Worm (Caenorhabditis elegans) whole organism, late embryonic: Measurements from ENCODE around the gene C37C3.18.

Experiments
- F13H6.1 ChIP-seq: sonication (generic microtip); optimal IDR thresholded peaks from 2 replicates; lab custom pipeline; 2016; ENCODE audit warnings: missing genetic modification characterization, missing compliant biosample characterization
- ama-1 ChIP-seq: fragments of 150-350 bp; optimal IDR thresholded peaks from 2 replicates; lab custom pipeline; 2014
- ceh-14 ChIP-seq: sonication (generic microtip); optimal IDR thresholded peaks from 2 replicates; lab custom pipeline; 2016; ENCODE audit warnings: missing genotype, missing genetic modification characterization, missing compliant biosample characterization
- ceh-19 ChIP-seq: fragments of 200-800 bp; sonication (Bioruptor generic); optimal IDR thresholded peaks from 2 replicates; lab custom pipeline; 2018; ENCODE audit warnings: mild to moderate bottlenecking, missing genetic modification characterization, missing compliant biosample characterization
- ceh-9 ChIP-seq: sonication (generic microtip); optimal IDR thresholded peaks from 2 replicates; lab custom pipeline; 2016; ENCODE audit warnings: mild to moderate bottlenecking, missing genetic modification characterization, inconsistent platforms, missing compliant biosample characterization
- elt-2 ChIP-seq: sonication (generic microtip); optimal IDR thresholded peaks from 2 replicates; lab custom pipeline; 2016; ENCODE audit warnings: missing genetic modification reagents, missing genetic modification characterization, missing compliant biosample characterization
- hlh-13 ChIP-seq: fragments of 200-800 bp; sonication (Bioruptor generic); optimal IDR thresholded peaks from 2 replicates; lab custom pipeline; 2018; ENCODE audit warnings: mild to moderate bottlenecking, missing genetic modification characterization, missing compliant biosample characterization
- lin-11 ChIP-seq: fragments of 200-800 bp; sonication (Bioruptor generic); optimal IDR thresholded peaks from 2 replicates; lab custom pipeline; 2018; ENCODE audit warnings: mild to moderate bottlenecking, missing genetic modification characterization, missing compliant biosample characterization
- nfya-1 ChIP-seq: sonication (generic microtip); optimal IDR thresholded peaks from 2 replicates; lab custom pipeline; 2017; ENCODE audit warnings: missing genetic modification characterization, mild to moderate bottlenecking, missing compliant biosample characterization, antibody characterized with exemption, moderate library complexity
- nhr-11 ChIP-seq: fragments of 150-350 bp; optimal IDR thresholded peaks from 2 replicates; lab custom pipeline; 2014; ENCODE audit warnings: missing biosample characterization, missing genetic modification characterization
- nhr-232 ChIP-seq: sonication (generic microtip); optimal IDR thresholded peaks from 2 replicates; lab custom pipeline; 2016; ENCODE audit warnings: missing genetic modification characterization, missing compliant biosample characterization
- odd-2 ChIP-seq: sonication (generic microtip); optimal IDR thresholded peaks from 2 replicates; lab custom pipeline; 2017; ENCODE audit warnings: antibody characterized with exemption, mild to moderate bottlenecking, missing genetic modification characterization, missing compliant biosample characterization
- ref-2 ChIP-seq: sonication (generic microtip); optimal IDR thresholded peaks from 2 replicates; lab custom pipeline; 2016; ENCODE audit warnings: missing genetic modification characterization, missing compliant biosample characterization
- unc-86 ChIP-seq: sonication (generic microtip); optimal IDR thresholded peaks from 2 replicates; lab custom pipeline; 2016; ENCODE audit warnings: missing genetic modification characterization, missing compliant biosample characterization

DNA sequence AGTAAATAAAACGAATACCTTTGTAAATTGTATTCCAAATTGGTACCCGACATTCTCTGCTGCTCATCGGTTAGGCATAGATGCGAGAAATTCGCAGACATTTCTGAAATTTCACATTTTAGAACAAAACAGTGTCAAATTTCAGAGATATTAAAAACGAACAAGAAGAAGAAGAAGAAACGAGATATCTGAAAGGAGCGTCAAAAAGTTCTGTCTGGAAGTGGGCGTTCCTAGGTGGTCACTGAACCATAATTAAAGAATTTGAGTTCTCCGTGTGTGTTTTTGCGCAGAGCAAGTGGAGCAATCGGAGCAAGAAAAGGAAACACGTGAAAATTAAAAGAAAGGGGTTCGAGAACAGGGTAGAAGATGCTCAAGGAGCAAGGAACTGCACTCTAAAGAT is 45.0 kb downstream of the C37C3.18 start, which contains the start of gene F40A3.7:
- TF ChIP-seq ceh-9: no peak
- TF ChIP-seq ref-2 (tag; lab: Kevin White, UChicago): no peak
- TF ChIP-seq nhr-232: no peak
- no peak for TF ChIP-seq odd-2 (tag; lab: Kevin White, UChicago)
- no peak for TF ChIP-seq nhr-11 (tag; lab: Kevin White, UChicago)
- TF ChIP-seq unc-86 (tag; lab: Kevin White, UChicago): no peak
- TF ChIP-seq ama-1: no peak
- TF ChIP-seq ceh-14 (tag; lab: Kevin White, UChicago): no peak
- TF ChIP-seq lin-11 (tag; lab: Kevin White, UChicago): no peak
- no peak for TF ChIP-seq ceh-19 (GFP tag; lab: Kevin White, UChicago)
- no peak for TF ChIP-seq nfya-1 (tag; lab: Kevin White, UChicago)
- no peak for TF ChIP-seq hlh-13
- TF ChIP-seq F13H6.1 (tag; lab: Kevin White, UChicago): no peak
- no peak for TF ChIP-seq elt-2
